Fruit fly (Drosophila melanogaster) whole organism, embryonic: ENCODE results near the gene Atox1.
A peak's percentile ranks its signal among the peaks of the same experiment; 100 is the strongest.

Experiments
- Awh ChIP-seq: fragments of 200-800 bp; sonication (Bioruptor generic); IDR thresholded peaks from 2 replicates; pipeline ENCODE4, ENCODE4 v1.3.6; 2022; ENCODE audit warnings: missing biosample characterization, missing genetic modification characterization
- Blimp-1 ChIP-seq: fragments of 200-800 bp; sonication (Bioruptor generic); optimal IDR thresholded peaks from 3 replicates; lab custom pipeline; 2018; ENCODE audit warnings: missing biosample characterization, missing genetic modification characterization, mild to moderate bottlenecking, moderate library complexity, missing genetic modification reagents
- CG1024 ChIP-seq: fragments of 200-800 bp; sonication (Bioruptor generic); IDR thresholded peaks from 2 replicates; pipeline ENCODE4 v1.3.6; 2022; ENCODE audit warnings: missing biosample characterization, missing genetic modification characterization
- CG10543 ChIP-seq: fragments of 200-800 bp; sonication (Bioruptor generic); optimal IDR thresholded peaks from 3 replicates; lab custom pipeline; 2017; ENCODE audit warnings: missing biosample characterization, mild to moderate bottlenecking, missing genetic modification characterization, moderate library complexity
- CG10654 ChIP-seq: fragments of 200-800 bp; sonication (Bioruptor generic); optimal IDR thresholded peaks from 2 replicates; lab custom pipeline; 2016; ENCODE audit warnings: missing biosample characterization, missing genetic modification characterization
- CG11085 ChIP-seq: fragments of 200-800 bp; sonication (Bioruptor generic); IDR thresholded peaks from 2 replicates; pipeline ENCODE4 v1.3.6; 2022; ENCODE audit warnings: missing biosample characterization, missing genetic modification characterization
- CG11247 ChIP-seq: fragments of 200-800 bp; sonication (Bioruptor generic); IDR thresholded peaks from 2 replicates; pipeline ENCODE4 v1.3.6; 2022; ENCODE audit warnings: missing biosample characterization, missing genetic modification characterization
- CG1233 ChIP-seq: fragments of 200-800 bp; sonication (Bioruptor generic); optimal IDR thresholded peaks from 4 replicates; lab custom pipeline; 2018; ENCODE audit warnings: missing biosample characterization, mild to moderate bottlenecking, missing genetic modification characterization
- CG12391 ChIP-seq: fragments of 200-800 bp; sonication (Bioruptor generic); optimal IDR thresholded peaks from 3 replicates; lab custom pipeline; 2018; ENCODE audit warnings: missing biosample characterization, mild to moderate bottlenecking, missing genetic modification characterization, moderate library complexity
- CG12769 ChIP-seq: fragments of 200-800 bp; sonication (Bioruptor generic); optimal IDR thresholded peaks from 2 replicates; lab custom pipeline; 2019; ENCODE audit warnings: missing biosample characterization, mild to moderate bottlenecking, missing genetic modification characterization, moderate library complexity
- CG12942 ChIP-seq: fragments of 200-800 bp; sonication (Bioruptor generic); optimal IDR thresholded peaks from 3 replicates; lab custom pipeline; 2016; ENCODE audit warnings: missing biosample characterization, missing genetic modification characterization
- CG16863 ChIP-seq: fragments of 200-800 bp; sonication (Bioruptor generic); optimal IDR thresholded peaks from 3 replicates; lab custom pipeline; 2016; ENCODE audit warnings: missing biosample characterization, missing genetic modification characterization
- CG30020 ChIP-seq: fragments of 200-800 bp; optimal IDR thresholded peaks from 2 replicates; lab custom pipeline; 2019; ENCODE audit warnings: missing biosample characterization, mild to moderate bottlenecking, missing genetic modification characterization, moderate library complexity
- CG6654 ChIP-seq: fragments of 200-800 bp; sonication (Bioruptor generic); optimal IDR thresholded peaks from 2 replicates; lab custom pipeline; 2017; ENCODE audit warnings: missing biosample characterization, mild to moderate bottlenecking, missing genetic modification characterization
- CG6791 ChIP-seq: fragments of 200-800 bp; sonication (Bioruptor generic); IDR thresholded peaks from 3 replicates; pipeline ENCODE4 v1.3.6; 2022; ENCODE audit warnings: missing biosample characterization, missing genetic modification characterization; ENCODE audit not compliant: partially characterized antibody
- CG6854 ChIP-seq: fragments of 200-800 bp; sonication (Bioruptor generic); optimal IDR thresholded peaks from 3 replicates; lab custom pipeline; 2017; ENCODE audit warnings: missing biosample characterization, mild to moderate bottlenecking, missing genetic modification characterization
- CG7271 ChIP-seq: fragments of 200-800 bp; sonication (Bioruptor generic); optimal IDR thresholded peaks from 2 replicates; lab custom pipeline; 2018; ENCODE audit warnings: missing biosample characterization, mild to moderate bottlenecking, missing genetic modification characterization, moderate library complexity
- CG7556 ChIP-seq: fragments of 200-800 bp; sonication (Bioruptor generic); optimal IDR thresholded peaks from 2 replicates; lab custom pipeline; 2017; ENCODE audit warnings: missing biosample characterization, mild to moderate bottlenecking, missing genetic modification characterization
- CG7786 ChIP-seq: fragments of 200-800 bp; sonication (Bioruptor generic); optimal IDR thresholded peaks from 2 replicates; lab custom pipeline; 2016; ENCODE audit warnings: missing biosample characterization, missing genetic modification characterization
- CG8924 ChIP-seq: fragments of 200-800 bp; optimal IDR thresholded peaks from 3 replicates; lab custom pipeline; 2019; ENCODE audit warnings: missing biosample characterization, mild to moderate bottlenecking, missing genetic modification characterization, moderate library complexity
- Chrac-16 ChIP-seq: fragments of 200-800 bp; sonication (Bioruptor generic); optimal IDR thresholded peaks from 3 replicates; lab custom pipeline; 2016; ENCODE audit warnings: missing biosample characterization, missing genetic modification characterization
- Ets65A ChIP-seq: fragments of 200-800 bp; sonication (Bioruptor generic); peaks from one replicate; lab custom pipeline; 2016; ENCODE audit warnings: missing biosample characterization, missing genetic modification characterization
- H15 ChIP-seq: fragments of 200-800 bp; sonication (Bioruptor generic); IDR thresholded peaks from 3 replicates; pipeline ENCODE4 v1.3.6; 2022; ENCODE audit warnings: missing biosample characterization, missing genetic modification characterization
- Hmr ChIP-seq: fragments of 200-800 bp; sonication (Bioruptor generic); optimal IDR thresholded peaks from 3 replicates; lab custom pipeline; 2017; ENCODE audit warnings: mild to moderate bottlenecking, missing biosample characterization, missing genetic modification reagents, missing genetic modification characterization
- Hsf ChIP-seq: fragments of 200-800 bp; sonication (Bioruptor generic); optimal IDR thresholded peaks from 3 replicates; lab custom pipeline; 2016; ENCODE audit warnings: missing biosample characterization, missing genetic modification characterization
- Lhr ChIP-seq: fragments of 200-800 bp; sonication (Bioruptor generic); optimal IDR thresholded peaks from 3 replicates; lab custom pipeline; 2017; ENCODE audit warnings: mild to moderate bottlenecking, missing biosample characterization, missing genetic modification reagents, missing genetic modification characterization
- MTF-1 ChIP-seq: fragments of 200-800 bp; sonication (Bioruptor generic); optimal IDR thresholded peaks from 2 replicates; lab custom pipeline; 2018; ENCODE audit warnings: missing biosample characterization, mild to moderate bottlenecking, missing genetic modification characterization, borderline replicate concordance
- Med ChIP-seq: fragments of 200-800 bp; sonication (Bioruptor generic); peaks from one replicate; lab custom pipeline; 2016; ENCODE audit warnings: missing biosample characterization, missing genetic modification characterization, mild to moderate bottlenecking, inconsistent platforms, moderate library complexity
- Opbp ChIP-seq: fragments of 200-800 bp; sonication (Bioruptor generic); IDR thresholded peaks from 3 replicates; pipeline ENCODE4 v1.3.6; 2022; ENCODE audit warnings: missing biosample characterization, missing genetic modification characterization; ENCODE audit not compliant: partially characterized antibody
- ara ChIP-seq: fragments of 200-800 bp; sonication (Bioruptor generic); IDR thresholded peaks from 2 replicates; pipeline ENCODE4 v1.3.6; 2022; ENCODE audit warnings: missing biosample characterization, missing genetic modification characterization
- ato ChIP-seq: fragments of 200-800 bp; sonication (Bioruptor generic); IDR thresholded peaks from 2 replicates; pipeline ENCODE4 v1.3.6; 2022; ENCODE audit warnings: missing biosample characterization, missing genetic modification characterization; ENCODE audit not compliant: partially characterized antibody
- bbx ChIP-seq: fragments of 200-800 bp; sonication (Bioruptor generic); IDR thresholded peaks from 2 replicates; pipeline ENCODE4 v1.3.6; 2022; ENCODE audit warnings: missing biosample characterization, missing genetic modification characterization; ENCODE audit not compliant: partially characterized antibody
- bigmax ChIP-seq: fragments of 200-800 bp; sonication (Bioruptor generic); optimal IDR thresholded peaks from 2 replicates; lab custom pipeline; 2018; ENCODE audit warnings: missing biosample characterization, mild to moderate bottlenecking, missing genetic modification characterization
- crol ChIP-seq: fragments of 200-800 bp; sonication (Bioruptor generic); IDR thresholded peaks from 2 replicates; pipeline ENCODE4 v1.3.6; 2022; ENCODE audit warnings: missing biosample characterization, missing genetic modification characterization
- dm ChIP-seq: fragments of 200-800 bp; sonication (Bioruptor generic); optimal IDR thresholded peaks from 3 replicates; lab custom pipeline; 2016; ENCODE audit warnings: missing biosample characterization, missing genetic modification characterization
- eve ChIP-seq, 2 experiments: fragments of >200 bp; optimal IDR thresholded peaks; 2 replicates each; lab custom pipeline; 2017; ENCODE audit warnings: missing biosample characterization in 2 of 2, missing genetic modification characterization in 2 of 2
- grn ChIP-seq: fragments of 200-800 bp; sonication (Bioruptor generic); optimal IDR thresholded peaks from 3 replicates; lab custom pipeline; 2017; ENCODE audit warnings: missing biosample characterization, missing genetic modification characterization
- gt ChIP-seq: fragments of 200-800 bp; sonication (Bioruptor generic); IDR thresholded peaks from 2 replicates; pipeline ENCODE4 v1.3.6; 2022; ENCODE audit warnings: missing biosample characterization, missing genetic modification characterization
- jumu ChIP-seq: fragments of 200-800 bp; sonication (Bioruptor generic); optimal IDR thresholded peaks from 3 replicates; lab custom pipeline; 2016; ENCODE audit warnings: missing biosample characterization, missing genetic modification characterization
- lmd ChIP-seq: fragments of 200-800 bp; sonication (Bioruptor generic); IDR thresholded peaks from 2 replicates; pipeline ENCODE4 v1.3.6; 2022; ENCODE audit warnings: missing biosample characterization, missing genetic modification characterization
- nerfin-1 ChIP-seq: fragments of 200-800 bp; sonication (Bioruptor generic); optimal IDR thresholded peaks from 3 replicates; lab custom pipeline; 2019; ENCODE audit warnings: missing biosample characterization, mild to moderate bottlenecking, missing genetic modification characterization, moderate library complexity
- otp ChIP-seq: fragments of 200-800 bp; sonication (Bioruptor generic); IDR thresholded peaks from 3 replicates; pipeline ENCODE4, ENCODE4 v1.3.6; 2022; ENCODE audit warnings: missing biosample characterization, missing genetic modification characterization
- sens ChIP-seq: fragments of 200-800 bp; sonication (Bioruptor generic); peaks from one replicate; lab custom pipeline; 2016; ENCODE audit warnings: missing biosample characterization, missing genetic modification characterization
- shn ChIP-seq: fragments of 200-800 bp; sonication (Bioruptor generic); optimal IDR thresholded peaks from 3 replicates; lab custom pipeline; 2016; ENCODE audit warnings: missing biosample characterization, missing genetic modification characterization
- sr ChIP-seq: fragments of 200-800 bp; sonication (Bioruptor generic); IDR thresholded peaks from 3 replicates; pipeline ENCODE4 v1.3.6; 2022; ENCODE audit warnings: missing biosample characterization, missing genetic modification characterization
- vvl ChIP-seq: fragments of 200-800 bp; sonication (Bioruptor generic); IDR thresholded peaks from 2 replicates; pipeline ENCODE4 v1.3.6; 2022; ENCODE audit warnings: missing biosample characterization, missing genetic modification characterization

The Atox1 gene

DNA sequence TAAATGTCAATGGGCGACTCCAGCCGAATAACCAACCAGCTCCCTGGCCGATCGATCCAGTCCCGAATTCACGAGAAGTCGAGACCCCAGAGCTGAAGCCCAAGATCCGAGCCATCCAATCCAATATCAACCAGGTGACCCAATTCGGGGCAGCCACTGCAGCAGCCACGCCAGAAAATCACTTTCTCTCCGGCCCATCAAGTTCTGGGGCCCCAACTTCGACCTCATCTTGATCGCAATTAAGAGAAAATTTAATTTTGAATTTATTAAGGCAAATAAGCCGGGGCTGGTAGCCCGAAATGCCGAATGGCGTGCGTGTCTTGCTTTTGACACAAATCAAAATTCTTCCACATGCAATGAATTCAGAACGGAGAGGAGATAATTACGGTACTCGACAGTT lies 7.1 kb downstream of the Atox1 start:
- TF ChIP-seq MTF-1 (GFP tag; lab: Kevin White, UChicago), result no peak
- TF ChIP-seq Blimp-1 (GFP tag; lab: Kevin White, UChicago), result peak; percentile 83
- TF ChIP-seq Awh (GFP tag; lab: Robert Waterston, UW), result peak; percentile 62

DNA sequence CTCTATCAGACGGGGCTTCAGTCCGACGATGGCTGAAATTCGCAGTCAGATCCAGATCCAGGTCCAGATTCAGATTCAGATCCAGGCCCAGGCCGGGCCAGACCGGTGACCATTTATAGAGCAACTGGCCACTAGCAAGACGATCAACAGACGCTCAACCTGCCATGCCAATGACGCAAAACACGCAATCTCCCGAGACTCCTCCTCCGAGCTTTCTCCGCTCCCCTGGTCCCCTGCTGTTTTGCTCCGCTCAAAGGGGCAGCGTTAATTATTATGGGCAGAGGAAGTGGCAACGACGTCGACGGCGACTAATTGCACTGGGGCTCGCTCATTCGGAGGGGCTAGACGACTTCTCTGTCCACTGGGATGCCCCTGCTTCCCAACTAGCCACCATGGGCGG lies 10.6 kb downstream of the Atox1 start:
- TF ChIP-seq CG8924 (tag; lab: Kevin White, UChicago), result no peak
- TF ChIP-seq Awh (GFP tag; lab: Robert Waterston, UW), result peak; percentile 49

DNA sequence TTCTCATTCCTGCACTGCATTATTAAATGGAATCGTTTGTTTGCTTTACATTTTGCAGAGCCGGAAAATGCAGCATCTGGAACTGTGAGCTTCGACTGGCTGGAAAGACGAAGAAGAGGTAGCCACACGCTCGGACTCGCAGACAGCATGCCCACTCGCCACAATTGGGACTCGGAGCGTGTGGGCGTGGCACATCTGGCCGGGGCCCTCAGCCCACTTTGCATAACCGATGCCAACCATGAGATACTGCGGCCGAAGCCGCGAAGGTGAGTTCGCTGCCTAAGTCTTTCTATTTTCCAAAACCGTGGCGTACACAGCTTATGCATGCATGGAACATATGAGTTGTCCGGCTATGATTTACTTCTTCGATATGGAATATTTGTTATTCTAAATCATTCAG lies 11.3 kb downstream of the Atox1 start:
- TF ChIP-seq CG12769 (peak; percentile 23), CG11247 (GFP tag; lab: Robert Waterston, UW) (peak; percentile 32; the same call in 1 of the 2 replicates), lmd (GFP tag; lab: Robert Waterston, UW) (no peak), vvl (GFP tag; lab: Robert Waterston, UW) (peak; percentile 69; the same call in 1 of the 2 replicates), CG1024 (GFP tag; lab: Robert Waterston, UW) (no peak), sr (peak; percentile 84), CG30020 (no peak), eve (GFP tag; optimal IDR thresholded peaks at IDR 0.05; lab: Kevin White, UChicago) (no peak), Med (GFP tag; lab: Kevin White, UChicago) (peak; percentile 11), CG7271 (tag; lab: Kevin White, UChicago) (no peak), CG6654 (GFP tag; lab: Kevin White, UChicago) (no peak), CG10543 (GFP tag; lab: Kevin White, UChicago) (no peak), Ets65A (GFP tag; lab: Kevin White, UChicago) (peak; percentile 10), Opbp (GFP tag; lab: Robert Waterston, UW) (0 out of 3 replicates have a peak, but pooled peaks have one; percentile 39), grn (peak; percentile 3), nerfin-1 (no peak), jumu (GFP tag; lab: Kevin White, UChicago) (no peak), CG10654 (GFP tag; lab: Kevin White, UChicago) (no peak)

DNA sequence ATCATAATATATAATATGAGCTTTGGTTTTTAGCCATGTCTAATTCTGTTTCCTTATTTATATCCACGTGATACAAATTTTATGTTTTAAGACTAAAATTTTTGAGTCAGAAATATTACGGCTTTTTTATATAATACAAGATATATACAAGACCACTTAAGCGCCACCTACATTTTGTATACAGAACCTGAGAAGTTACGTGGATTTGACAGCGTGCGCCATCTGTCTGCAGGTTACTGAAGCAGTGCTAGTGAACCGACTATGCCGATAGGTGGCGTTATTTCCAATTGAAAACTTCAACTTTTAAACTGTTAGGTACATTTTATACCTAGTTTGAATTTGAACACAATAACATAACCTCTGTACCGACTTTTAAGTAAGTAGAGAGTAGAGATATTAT lies 12.0 kb downstream of the Atox1 start:
- TF ChIP-seq CG1233 (peak; percentile 70), CG7786 (peak; percentile 39), Hsf (GFP tag; lab: Kevin White, UChicago) (peak; percentile 82), bigmax (GFP tag; lab: Kevin White, UChicago) (peak; percentile 76), grn (no peak), Lhr (GFP tag; lab: Kevin White, UChicago) (peak; percentile 85), gt (GFP tag; lab: Robert Waterston, UW) (no peak), jumu (GFP tag; lab: Kevin White, UChicago) (peak; percentile 56), sens (GFP tag; lab: Kevin White, UChicago) (peak; percentile 89), CG7556 (GFP tag; lab: Kevin White, UChicago) (peak; percentile 19), ato (no peak), CG11247 (GFP tag; lab: Robert Waterston, UW) (peak; percentile 83), crol (GFP tag; lab: Robert Waterston, UW) (no peak), dm (peak; percentile 21), H15 (GFP tag; lab: Robert Waterston, UW) (no peak; the same call in 2 of the 3 replicates), CG16863 (peak; percentile 72), CG12391 (tag; lab: Kevin White, UChicago) (peak; percentile 48), ara (GFP tag; lab: Robert Waterston, UW) (no peak), otp (peak; percentile 49; the same call in 1 of the 3 replicates), shn (GFP tag; lab: Kevin White, UChicago) (peak; percentile 58), bbx (0 out of 2 replicates have a peak, but pooled peaks have one; percentile 24), CG6854 (GFP tag; lab: Kevin White, UChicago) (no peak), CG11085 (GFP tag; lab: Robert Waterston, UW) (peak; percentile 78), Chrac-16 (GFP tag; lab: Kevin White, UChicago) (peak; percentile 87), Hmr (peak; percentile 70), CG6791 (GFP tag; lab: Robert Waterston, UW) (peak; percentile 55; the same call in 1 of the 3 replicates), CG12942 (GFP tag; lab: Kevin White, UChicago) (peak; percentile 58)
